Fruit fly (Drosophila melanogaster) whole organism, prepupa: Measurements from ENCODE around the gene CG33796.

ENCODE experiments used
- CG11902 ChIP-seq: fragments of 200-800 bp; sonication (Bioruptor generic); optimal IDR thresholded peaks from 3 replicates; lab custom pipeline; 2016; ENCODE audit warnings: missing biosample characterization, missing genetic modification characterization
- CG1621 ChIP-seq: fragments of 200-800 bp; sonication (Bioruptor generic); optimal IDR thresholded peaks from 3 replicates; lab custom pipeline; 2018; ENCODE audit warnings: missing biosample characterization, mild to moderate bottlenecking, missing genetic modification characterization
- CG16779 ChIP-seq: fragments of 200-800 bp; sonication (Bioruptor generic); optimal IDR thresholded peaks from 3 replicates; lab custom pipeline; 2017; ENCODE audit warnings: missing biosample characterization, mild to moderate bottlenecking, missing genetic modification characterization
- CG8119 ChIP-seq: fragments of 200-800 bp; sonication (Bioruptor generic); IDR thresholded peaks from 3 replicates; pipeline ENCODE4 v1.3.6; 2022; ENCODE audit warnings: missing biosample characterization, missing genetic modification characterization
- Ets21C ChIP-seq: fragments of 200-800 bp; sonication (Bioruptor generic); optimal IDR thresholded peaks from 3 replicates; lab custom pipeline; 2016; ENCODE audit warnings: missing biosample characterization, missing genetic modification characterization
- Hr4 ChIP-seq: fragments of 200-800 bp; sonication (Bioruptor generic); optimal IDR thresholded peaks from 3 replicates; lab custom pipeline; 2016; ENCODE audit warnings: missing biosample characterization, missing genetic modification characterization
- dac ChIP-seq: fragments of 200-800 bp; sonication (Bioruptor generic); optimal IDR thresholded peaks from 2 replicates; lab custom pipeline; 2017; ENCODE audit warnings: missing biosample characterization, mild to moderate bottlenecking, missing genetic modification characterization
- fd59A ChIP-seq: fragments of 200-800 bp; sonication (Bioruptor generic); optimal IDR thresholded peaks from 2 replicates; lab custom pipeline; 2017; ENCODE audit warnings: missing biosample characterization, mild to moderate bottlenecking, missing genetic modification characterization, missing genetic modification reagents
- pdm3 ChIP-seq: fragments of 200-800 bp; sonication (Bioruptor generic); optimal IDR thresholded peaks from 3 replicates; lab custom pipeline; 2016; ENCODE audit warnings: missing biosample characterization, missing genetic modification characterization

- no peak for TF ChIP-seq fd59A (GFP tag; lab: Kevin White, UChicago)
- TF ChIP-seq pdm3 (GFP tag; lab: Kevin White, UChicago): no peak
- no peak for TF ChIP-seq dac (GFP tag; lab: Kevin White, UChicago)
- no peak for TF ChIP-seq CG11902 (GFP tag; lab: Kevin White, UChicago)
- no peak for TF ChIP-seq CG8119 (GFP tag; lab: Robert Waterston, UW)
- no peak for TF ChIP-seq Ets21C
- no peak for TF ChIP-seq Hr4 (GFP tag; lab: Kevin White, UChicago)
- no peak for TF ChIP-seq CG16779 (tag; lab: Kevin White, UChicago)
- no peak for TF ChIP-seq CG1621 (tag; lab: Kevin White, UChicago)
Observed at dm6 chr3L:16136819-16137553, 32.9 kb downstream of the CG33796 start.
